Worm (Caenorhabditis elegans) whole organism, L1 larva: ENCODE data around the gene Y47D7A.11.

Experiments used
- nhr-237 ChIP-seq: fragments of 150-350 bp; optimal IDR thresholded peaks from 2 replicates; lab custom pipeline; 2014; ENCODE audit warnings: missing biosample characterization, missing genetic modification characterization
- nhr-90 ChIP-seq: sonication (generic microtip); optimal IDR thresholded peaks from 2 replicates; lab custom pipeline; 2016; ENCODE audit warnings: mild to moderate bottlenecking, missing genetic modification characterization, missing compliant biosample characterization; ENCODE audit not compliant: poor library complexity
- unc-130 ChIP-seq: fragments of 150-350 bp; optimal IDR thresholded peaks from 2 replicates; lab custom pipeline; 2017; ENCODE audit warnings: missing biosample characterization, missing genetic modification characterization, inconsistent platforms
- unc-62 ChIP-seq: fragments of 150-350 bp; optimal IDR thresholded peaks from 2 replicates; lab custom pipeline; 2014; ENCODE audit warnings: missing biosample characterization, missing genetic modification reagents, missing genetic modification characterization

- TF ChIP-seq unc-130 (tag; lab: Kevin White, UChicago) (no peak), nhr-237 (no peak), nhr-90 (tag; lab: Kevin White, UChicago) (no peak), unc-62 (GFP tag; lab: Kevin White, UChicago) (no peak)
These were observed 8.3 kb downstream of the Y47D7A.11 start, which contains the start of the genes Y47D7A.7 and Y47D7A.2 for ce11 chrV:4419767-4420322.
